Fruit fly (Drosophila melanogaster) whole organism, embryonic: Measurements from ENCODE around the gene CG10761.

Experiments used
- Ada2b ChIP-seq: fragments of 200-800 bp; sonication (Bioruptor generic); IDR thresholded peaks from 2 replicates; pipeline ENCODE4 v1.3.6; 2022; ENCODE audit warnings: missing biosample characterization, missing genetic modification characterization
- Awh ChIP-seq: fragments of 200-800 bp; sonication (Bioruptor generic); IDR thresholded peaks from 2 replicates; pipeline ENCODE4, ENCODE4 v1.3.6; 2022; ENCODE audit warnings: missing biosample characterization, missing genetic modification characterization
- CG12299 ChIP-seq: fragments of 200-800 bp; sonication (Bioruptor generic); optimal IDR thresholded peaks from 2 replicates; lab custom pipeline; 2018; ENCODE audit warnings: missing biosample characterization, mild to moderate bottlenecking, missing genetic modification characterization
- CG12659 ChIP-seq: fragments of 200-800 bp; sonication (Bioruptor generic); optimal IDR thresholded peaks from 3 replicates; lab custom pipeline; 2017; ENCODE audit warnings: mild to moderate bottlenecking, missing biosample characterization, missing genetic modification reagents, missing genetic modification characterization
- CG13296 ChIP-seq: fragments of 200-800 bp; sonication (Bioruptor generic); optimal IDR thresholded peaks from 3 replicates; lab custom pipeline; 2018; ENCODE audit warnings: missing biosample characterization, mild to moderate bottlenecking, missing genetic modification characterization
- CG14441 ChIP-seq: fragments of 200-800 bp; sonication (Bioruptor generic); IDR thresholded peaks from 2 replicates; pipeline ENCODE4 v1.3.6; 2022; ENCODE audit warnings: missing biosample characterization, missing genetic modification characterization
- CG18599 ChIP-seq: fragments of 200-800 bp; sonication (Bioruptor generic); optimal IDR thresholded peaks from 3 replicates; lab custom pipeline; 2017; ENCODE audit warnings: missing biosample characterization, missing genetic modification characterization, mild to moderate bottlenecking, moderate library complexity, missing genetic modification reagents
- CG30403 ChIP-seq: fragments of 200-800 bp; sonication (Bioruptor generic); optimal IDR thresholded peaks from 3 replicates; lab custom pipeline; 2016; ENCODE audit warnings: missing biosample characterization, missing genetic modification characterization
- CG32532 ChIP-seq: fragments of 200-800 bp; sonication (Bioruptor generic); IDR thresholded peaks from 2 replicates; pipeline ENCODE4 v1.3.6; 2022; ENCODE audit warnings: missing biosample characterization, missing genetic modification characterization
- CG32772 ChIP-seq: fragments of 200-800 bp; sonication (Bioruptor generic); IDR thresholded peaks from 2 replicates; pipeline ENCODE4 v1.3.6; 2022; ENCODE audit warnings: missing biosample characterization, missing genetic modification characterization
- CG4328 ChIP-seq: fragments of 200-800 bp; sonication (Bioruptor generic); optimal IDR thresholded peaks from 3 replicates; lab custom pipeline; 2017; ENCODE audit warnings: missing biosample characterization, missing genetic modification reagents, missing genetic modification characterization
- CG7372 ChIP-seq: fragments of 200-800 bp; sonication (Bioruptor generic); IDR thresholded peaks from 2 replicates; pipeline ENCODE4 v1.3.6; 2022; ENCODE audit warnings: missing biosample characterization, missing genetic modification characterization
- CG8281 ChIP-seq: fragments of 200-800 bp; sonication (Bioruptor generic); optimal IDR thresholded peaks from 2 replicates; lab custom pipeline; 2018; ENCODE audit warnings: missing biosample characterization, mild to moderate bottlenecking, missing genetic modification characterization, moderate library complexity
- CG8359 ChIP-seq: fragments of 200-800 bp; sonication (Bioruptor generic); optimal IDR thresholded peaks from 2 replicates; lab custom pipeline; 2017; ENCODE audit warnings: missing biosample characterization, mild to moderate bottlenecking, missing genetic modification characterization, borderline replicate concordance
- CG9727 ChIP-seq: fragments of 200-800 bp; sonication (Bioruptor generic); optimal IDR thresholded peaks from 3 replicates; lab custom pipeline; 2017; ENCODE audit warnings: missing biosample characterization, mild to moderate bottlenecking, missing genetic modification characterization
- CG9817 ChIP-seq: fragments of 200-800 bp; sonication (Bioruptor generic); optimal IDR thresholded peaks from 2 replicates; lab custom pipeline; 2018; ENCODE audit warnings: missing biosample characterization, mild to moderate bottlenecking, missing genetic modification characterization, moderate library complexity
- Dip3 ChIP-seq: fragments of 200-800 bp; sonication (Bioruptor generic); optimal IDR thresholded peaks from 3 replicates; lab custom pipeline; 2016; ENCODE audit warnings: missing biosample characterization, missing genetic modification characterization
- Dp ChIP-seq: fragments of 200-800 bp; sonication (Bioruptor generic); optimal IDR thresholded peaks from 2 replicates; lab custom pipeline; 2018; ENCODE audit warnings: missing biosample characterization, mild to moderate bottlenecking, missing genetic modification characterization, moderate library complexity
- E2f2 ChIP-seq: fragments of 200-800 bp; sonication (Bioruptor generic); IDR thresholded peaks from 2 replicates; pipeline ENCODE4 v1.3.6; 2022; ENCODE audit warnings: missing biosample characterization, missing genetic modification characterization
- H15 ChIP-seq: fragments of 200-800 bp; sonication (Bioruptor generic); IDR thresholded peaks from 3 replicates; pipeline ENCODE4 v1.3.6; 2022; ENCODE audit warnings: missing biosample characterization, missing genetic modification characterization
- HLH3B ChIP-seq: fragments of 200-800 bp; sonication (Bioruptor generic); IDR thresholded peaks from 2 replicates; pipeline ENCODE4 v1.3.6; 2022; ENCODE audit warnings: missing biosample characterization, missing genetic modification characterization
- Hr3 ChIP-seq: fragments of 200-800 bp; sonication (Bioruptor generic); optimal IDR thresholded peaks from 3 replicates; lab custom pipeline; 2016; ENCODE audit warnings: missing biosample characterization, missing genetic modification characterization
- Hsf ChIP-seq: fragments of 200-800 bp; sonication (Bioruptor generic); optimal IDR thresholded peaks from 3 replicates; lab custom pipeline; 2016; ENCODE audit warnings: missing biosample characterization, missing genetic modification characterization
- Meics ChIP-seq: fragments of 200-800 bp; sonication (Bioruptor generic); optimal IDR thresholded peaks from 2 replicates; lab custom pipeline; 2017; ENCODE audit warnings: missing biosample characterization, mild to moderate bottlenecking, missing genetic modification characterization
- NfI ChIP-seq: fragments of 200-800 bp; sonication (Bioruptor generic); optimal IDR thresholded peaks from 3 replicates; lab custom pipeline; 2018; ENCODE audit warnings: missing biosample characterization, mild to moderate bottlenecking, missing genetic modification characterization, moderate library complexity
- PHDP ChIP-seq: fragments of 200-800 bp; sonication (Bioruptor generic); optimal IDR thresholded peaks from 3 replicates; lab custom pipeline; 2018; ENCODE audit warnings: missing biosample characterization, mild to moderate bottlenecking, missing genetic modification characterization, moderate library complexity
- Poxn ChIP-seq: fragments of 200-800 bp; sonication (Bioruptor generic); IDR thresholded peaks from 2 replicates; pipeline ENCODE4 v1.3.6; 2022; ENCODE audit warnings: missing biosample characterization, missing genetic modification characterization
- Rfx ChIP-seq: fragments of 200-800 bp; sonication (Bioruptor generic); IDR thresholded peaks from 2 replicates; pipeline ENCODE4 v1.3.6; 2022; ENCODE audit warnings: missing biosample characterization, missing genetic modification characterization
- crol ChIP-seq: fragments of 200-800 bp; sonication (Bioruptor generic); IDR thresholded peaks from 2 replicates; pipeline ENCODE4 v1.3.6; 2022; ENCODE audit warnings: missing biosample characterization, missing genetic modification characterization
- cwo ChIP-seq: fragments of 200-800 bp; sonication (Bioruptor generic); optimal IDR thresholded peaks from 3 replicates; lab custom pipeline; 2017; ENCODE audit warnings: missing biosample characterization, missing genetic modification characterization, mild to moderate bottlenecking, moderate library complexity, missing genetic modification reagents
- dysf ChIP-seq: fragments of 200-800 bp; sonication (Bioruptor generic); IDR thresholded peaks from 3 replicates; pipeline ENCODE4 v1.3.6; 2022; ENCODE audit warnings: missing biosample characterization, missing genetic modification characterization
- lab ChIP-seq: fragments of 200-800 bp; sonication (Bioruptor generic); optimal IDR thresholded peaks from 3 replicates; lab custom pipeline; 2017; ENCODE audit warnings: missing biosample characterization, missing genetic modification characterization, mild to moderate bottlenecking, moderate library complexity, missing genetic modification reagents
- lilli ChIP-seq: fragments of 200-800 bp; sonication (Bioruptor generic); optimal IDR thresholded peaks from 3 replicates; lab custom pipeline; 2016; ENCODE audit warnings: missing biosample characterization, missing genetic modification characterization
- lmd ChIP-seq: fragments of 200-800 bp; sonication (Bioruptor generic); IDR thresholded peaks from 2 replicates; pipeline ENCODE4 v1.3.6; 2022; ENCODE audit warnings: missing biosample characterization, missing genetic modification characterization
- mirr ChIP-seq: fragments of 200-800 bp; sonication (Bioruptor generic); optimal IDR thresholded peaks from 3 replicates; lab custom pipeline; 2018; ENCODE audit warnings: missing biosample characterization, mild to moderate bottlenecking, missing genetic modification characterization
- oc ChIP-seq: fragments of 200-800 bp; sonication (Bioruptor generic); optimal IDR thresholded peaks from 2 replicates; lab custom pipeline; 2018; ENCODE audit warnings: missing biosample characterization, mild to moderate bottlenecking, missing genetic modification characterization, moderate library complexity
- odd ChIP-seq: fragments of 200-800 bp; sonication (Bioruptor generic); optimal IDR thresholded peaks from 2 replicates; lab custom pipeline; 2017; ENCODE audit warnings: missing biosample characterization, mild to moderate bottlenecking, missing genetic modification characterization
- pho ChIP-seq: fragments of 200-800 bp; sonication (Bioruptor generic); optimal IDR thresholded peaks from 2 replicates; lab custom pipeline; 2016; ENCODE audit warnings: missing biosample characterization, missing genetic modification characterization
- prd ChIP-seq, 3 experiments: fragments of >200 bp in 2 of 3; fragments of 200-800 bp in 1 of 3; sonication (Bioruptor generic) in 1 of 3; optimal IDR thresholded peaks in 2 of 3; IDR thresholded peaks in 1 of 3; 2 replicates in 2 of 3; 3 replicates in 1 of 3; pipeline versions ENCODE4 v1.3.6 to Lab custom; 2017 to 2022; ENCODE audit warnings: missing biosample characterization in 1 of 3, missing genetic modification characterization in 1 of 3
- row ChIP-seq: fragments of 200-800 bp; sonication (Bioruptor generic); IDR thresholded peaks from 3 replicates; pipeline ENCODE4 v1.3.6; 2022; ENCODE audit warnings: missing biosample characterization, missing genetic modification characterization
- sc ChIP-seq, 3 experiments: fragments of >200 bp in 2 of 3; fragments of 200-800 bp in 1 of 3; sonication (Bioruptor generic) in 1 of 3; optimal IDR thresholded peaks; 2 replicates in 2 of 3; 3 replicates in 1 of 3; lab custom pipeline; 2017; ENCODE audit warnings: mild to moderate bottlenecking in 1 of 3, missing biosample characterization in 1 of 3, missing genetic modification characterization in 1 of 3, missing genetic modification reagents in 1 of 3
- schlank ChIP-seq: fragments of 200-800 bp; sonication (Bioruptor generic); optimal IDR thresholded peaks from 2 replicates; lab custom pipeline; 2018; ENCODE audit warnings: missing biosample characterization, mild to moderate bottlenecking, missing genetic modification characterization
- sens ChIP-seq: fragments of 200-800 bp; sonication (Bioruptor generic); peaks from one replicate; lab custom pipeline; 2016; ENCODE audit warnings: missing biosample characterization, missing genetic modification characterization
- sima ChIP-seq: fragments of 200-800 bp; sonication (Bioruptor generic); optimal IDR thresholded peaks from 2 replicates; lab custom pipeline; 2016; ENCODE audit warnings: missing biosample characterization, missing genetic modification characterization
- sisA ChIP-seq: fragments of 200-800 bp; sonication (Bioruptor generic); IDR thresholded peaks from 2 replicates; pipeline ENCODE4 v1.3.6; 2022; ENCODE audit warnings: missing biosample characterization, missing genetic modification characterization
- unpg ChIP-seq: fragments of 200-800 bp; sonication (Bioruptor generic); optimal IDR thresholded peaks from 3 replicates; lab custom pipeline; 2018; ENCODE audit warnings: missing biosample characterization, mild to moderate bottlenecking, missing genetic modification characterization, moderate library complexity

The CG10761 gene

dm6 chrX:8202724-8203362 is 40.3 kb upstream of the CG10761 start (continued):
- TF ChIP-seq Dip3 (GFP tag; lab: Kevin White, UChicago) (peak; percentile 0), NfI (GFP tag; lab: Kevin White, UChicago) (peak; percentile 9), CG18599 (GFP tag; lab: Kevin White, UChicago) (peak; percentile 61), pho (GFP tag; lab: Kevin White, UChicago) (peak; percentile 11), E2f2 (no peak), lmd (GFP tag; lab: Robert Waterston, UW) (peak; percentile 24; the same call in 1 of the 2 replicates), sens (GFP tag; lab: Kevin White, UChicago) (peak; percentile 35), Poxn (GFP tag; lab: Robert Waterston, UW) (no peak), CG9727 (peak; percentile 16), CG9817 (tag; lab: Kevin White, UChicago) (peak; percentile 4), prd (optimal IDR thresholded peaks at IDR 0.05; lab: Kevin White, UChicago) (no peak), prd (GFP tag; IDR thresholded peaks at IDR 0.05; lab: Robert Waterston, UW) (peak; percentile 29; the same call in 1 of the 3 replicates), sima (GFP tag; lab: Kevin White, UChicago) (no peak), H15 (GFP tag; lab: Robert Waterston, UW) (no peak), unpg (GFP tag; lab: Kevin White, UChicago) (peak; percentile 27), lab (GFP tag; lab: Kevin White, UChicago) (peak; percentile 48), HLH3B (GFP tag; lab: Robert Waterston, UW) (no peak), Ada2b (GFP tag; lab: Robert Waterston, UW) (peak; percentile 45; the same call in 1 of the 2 replicates), lilli (GFP tag; lab: Kevin White, UChicago) (peak; percentile 4), CG30403 (GFP tag; lab: Kevin White, UChicago) (peak; percentile 36), sisA (0 out of 2 replicates have a peak, but pooled peaks have one; percentile 7), Hsf (GFP tag; lab: Kevin White, UChicago) (peak; percentile 10), CG4328 (GFP tag; lab: Kevin White, UChicago) (no peak), row (peak; percentile 63), CG12659 (GFP tag; lab: Kevin White, UChicago) (peak; percentile 23), CG32532 (0 out of 2 replicates have a peak, but pooled peaks have one; percentile 10), Hr3 (peak; percentile 10), CG13296 (GFP tag; lab: Kevin White, UChicago) (no peak), CG8359 (GFP tag; lab: Kevin White, UChicago) (no peak), sc (optimal IDR thresholded peaks at IDR 0.05; lab: Kevin White, UChicago) (no peak), sc (GFP tag; optimal IDR thresholded peaks at IDR 0.05; lab: Kevin White, UChicago) (no peak), Dp (GFP tag; lab: Kevin White, UChicago) (no peak), Meics (GFP tag; lab: Kevin White, UChicago) (peak; percentile 21), crol (peak; percentile 62; the same call in 1 of the 2 replicates)
- TF ChIP-seq, all 482 proteins: peak for 90

dm6 chrX:8198935-8199580 is 36.5 kb upstream of the CG10761 start:
- TF ChIP-seq oc (tag; lab: Kevin White, UChicago) (peak; percentile 14), schlank (tag; lab: Kevin White, UChicago) (peak; percentile 6), CG14441 (GFP tag; lab: Robert Waterston, UW) (0 out of 2 replicates have a peak, but pooled peaks have one; percentile 8), Rfx (GFP tag; lab: Robert Waterston, UW) (peak; percentile 29; the same call in 1 of the 2 replicates), CG8281 (tag; lab: Kevin White, UChicago) (peak; percentile 52), row (no peak), mirr (peak; percentile 92), CG18599 (GFP tag; lab: Kevin White, UChicago) (peak; percentile 64), Awh (GFP tag; lab: Robert Waterston, UW) (peak; percentile 29; the same call in 1 of the 2 replicates), PHDP (tag; lab: Kevin White, UChicago) (peak; percentile 4), HLH3B (GFP tag; lab: Robert Waterston, UW) (peak; percentile 5; the same call in 1 of the 2 replicates), CG32772 (peak; percentile 47; the same call in 1 of the 2 replicates), CG7372 (GFP tag; lab: Robert Waterston, UW) (peak; percentile 61; the same call in 1 of the 2 replicates), CG12299 (tag; lab: Kevin White, UChicago) (peak; percentile 5), odd (peak; percentile 24), CG13296 (GFP tag; lab: Kevin White, UChicago) (peak; percentile 34), dysf (GFP tag; lab: Robert Waterston, UW) (peak; percentile 28; the same call in 1 of the 3 replicates), cwo (peak; percentile 74)
